Worm (Caenorhabditis elegans) whole organism, L2 larva: ENCODE measurements around the gene arl-6.
A peak's percentile ranks its signal among the peaks of the same experiment; 100 is the strongest.
"Not testable (repeated sequence)": the region's sequence is repeated elsewhere in the genome, so short reads cannot be mapped to it uniquely, and the experiment has no call there.

Experiments used
- C34F6.9 ChIP-seq: fragments of 150-350 bp; optimal IDR thresholded peaks from 2 replicates; lab custom pipeline; 2014; ENCODE audit warnings: missing biosample characterization, missing genetic modification characterization
- F13H6.1 ChIP-seq: sonication (generic microtip); optimal IDR thresholded peaks from 2 replicates; lab custom pipeline; 2016; ENCODE audit warnings: missing genetic modification characterization, missing compliant biosample characterization
- alr-1 ChIP-seq: fragments of 150-350 bp; optimal IDR thresholded peaks from 2 replicates; lab custom pipeline; 2014; ENCODE audit warnings: missing biosample characterization, missing genetic modification characterization
- aly-2 ChIP-seq: fragments of 150-350 bp; optimal IDR thresholded peaks from 2 replicates; lab custom pipeline; 2014; ENCODE audit warnings: missing biosample characterization, missing genetic modification characterization
- blmp-1 ChIP-seq: sonication (generic microtip); optimal IDR thresholded peaks from 2 replicates; lab custom pipeline; 2017; ENCODE audit warnings: missing genetic modification characterization, mild to moderate bottlenecking, missing compliant biosample characterization, antibody characterized with exemption, moderate library complexity; ENCODE audit not compliant: insufficient read depth
- ceh-16 ChIP-seq: fragments of 150-350 bp; optimal IDR thresholded peaks from 2 replicates; lab custom pipeline; 2014; ENCODE audit warnings: missing biosample characterization, missing genetic modification characterization
- ceh-82 ChIP-seq: fragments of 150-350 bp; optimal IDR thresholded peaks from 2 replicates; lab custom pipeline; 2014; ENCODE audit warnings: missing biosample characterization, missing genetic modification characterization
- dmd-4 ChIP-seq: sonication (generic microtip); optimal IDR thresholded peaks from 2 replicates; lab custom pipeline; 2017; ENCODE audit warnings: missing biosample characterization, missing genetic modification characterization
- egl-27 ChIP-seq: sonication (generic microtip); optimal IDR thresholded peaks from 3 replicates; lab custom pipeline; 2017; ENCODE audit warnings: missing biosample characterization, missing genetic modification reagents, missing genetic modification characterization
- fos-1 ChIP-seq: fragments of 150-350 bp; optimal IDR thresholded peaks from 2 replicates; lab custom pipeline; 2014; ENCODE audit warnings: missing biosample characterization, missing genetic modification characterization
- gmeb-1 ChIP-seq: fragments of 150-350 bp; optimal IDR thresholded peaks from 2 replicates; lab custom pipeline; 2014; ENCODE audit warnings: missing biosample characterization, missing genetic modification characterization
- lin-39 ChIP-seq: fragments of 150-350 bp; optimal IDR thresholded peaks from 2 replicates; lab custom pipeline; 2014; ENCODE audit warnings: missing biosample characterization, missing genetic modification reagents, missing genetic modification characterization
- mab-5 ChIP-seq: fragments of 150-350 bp; optimal IDR thresholded peaks from 2 replicates; lab custom pipeline; 2014; ENCODE audit warnings: missing biosample characterization, missing genetic modification characterization
- mbf-1 ChIP-seq: sonication (generic microtip); optimal IDR thresholded peaks from 2 replicates; lab custom pipeline; 2017; ENCODE audit warnings: missing biosample characterization, missing genetic modification characterization
- mdl-1 ChIP-seq, 2 experiments: fragments of 150-350 bp in 1 of 2; sonication (generic microtip) in 1 of 2; optimal IDR thresholded peaks; 2 replicates each; lab custom pipeline; 2017; ENCODE audit warnings: missing biosample characterization in 2 of 2, missing genetic modification characterization in 2 of 2
- nhr-10 ChIP-seq: sonication (generic microtip); optimal IDR thresholded peaks from 2 replicates; lab custom pipeline; 2017; ENCODE audit warnings: missing biosample characterization, missing genetic modification characterization
- nhr-11 ChIP-seq: fragments of 150-350 bp; optimal IDR thresholded peaks from 2 replicates; lab custom pipeline; 2014; ENCODE audit warnings: missing biosample characterization, missing genetic modification characterization
- nhr-21 ChIP-seq: fragments of 150-350 bp; optimal IDR thresholded peaks from 2 replicates; lab custom pipeline; 2014; ENCODE audit warnings: missing biosample characterization, missing genetic modification characterization
- nhr-23 ChIP-seq: fragments of 150-350 bp; optimal IDR thresholded peaks from 2 replicates; lab custom pipeline; 2014; ENCODE audit warnings: missing biosample characterization, missing genetic modification reagents, missing genetic modification characterization
- nhr-25 ChIP-seq: fragments of 150-350 bp; sonication (generic microtip); optimal IDR thresholded peaks from 3 replicates; lab custom pipeline; 2014; ENCODE audit warnings: missing biosample characterization, missing genetic modification characterization
- nhr-6 ChIP-seq: fragments of 150-350 bp; optimal IDR thresholded peaks from 2 replicates; lab custom pipeline; 2014; ENCODE audit warnings: missing biosample characterization, missing genetic modification characterization
- nhr-77 ChIP-seq: fragments of 150-350 bp; optimal IDR thresholded peaks from 2 replicates; lab custom pipeline; 2014; ENCODE audit warnings: missing biosample characterization, missing genetic modification characterization
- peb-1 ChIP-seq: fragments of 150-350 bp; optimal IDR thresholded peaks from 2 replicates; lab custom pipeline; 2014; ENCODE audit warnings: missing biosample characterization, missing genetic modification characterization
- sem-4 ChIP-seq: fragments of 150-350 bp; optimal IDR thresholded peaks from 2 replicates; lab custom pipeline; 2014; ENCODE audit warnings: missing biosample characterization, missing genetic modification reagents, missing genetic modification characterization
- unc-39 ChIP-seq: fragments of 150-350 bp; optimal IDR thresholded peaks from 2 replicates; lab custom pipeline; 2014; ENCODE audit warnings: missing biosample characterization, missing genetic modification characterization
- unc-55 ChIP-seq: fragments of 150-350 bp; sonication (generic microtip); optimal IDR thresholded peaks from 3 replicates; lab custom pipeline; 2014; ENCODE audit warnings: missing biosample characterization, missing genetic modification reagents, missing genetic modification characterization
- unc-62 ChIP-seq: fragments of 150-350 bp; optimal IDR thresholded peaks from 2 replicates; lab custom pipeline; 2014; ENCODE audit warnings: missing biosample characterization, missing genetic modification reagents, missing genetic modification characterization
- zag-1 ChIP-seq: fragments of 150-350 bp; optimal IDR thresholded peaks from 2 replicates; lab custom pipeline; 2014; ENCODE audit warnings: missing biosample characterization, missing genetic modification characterization
- ztf-4 ChIP-seq: fragments of 150-350 bp; optimal IDR thresholded peaks from 2 replicates; lab custom pipeline; 2014; ENCODE audit warnings: missing biosample characterization, missing genetic modification characterization

Gene arl-6

DNA sequence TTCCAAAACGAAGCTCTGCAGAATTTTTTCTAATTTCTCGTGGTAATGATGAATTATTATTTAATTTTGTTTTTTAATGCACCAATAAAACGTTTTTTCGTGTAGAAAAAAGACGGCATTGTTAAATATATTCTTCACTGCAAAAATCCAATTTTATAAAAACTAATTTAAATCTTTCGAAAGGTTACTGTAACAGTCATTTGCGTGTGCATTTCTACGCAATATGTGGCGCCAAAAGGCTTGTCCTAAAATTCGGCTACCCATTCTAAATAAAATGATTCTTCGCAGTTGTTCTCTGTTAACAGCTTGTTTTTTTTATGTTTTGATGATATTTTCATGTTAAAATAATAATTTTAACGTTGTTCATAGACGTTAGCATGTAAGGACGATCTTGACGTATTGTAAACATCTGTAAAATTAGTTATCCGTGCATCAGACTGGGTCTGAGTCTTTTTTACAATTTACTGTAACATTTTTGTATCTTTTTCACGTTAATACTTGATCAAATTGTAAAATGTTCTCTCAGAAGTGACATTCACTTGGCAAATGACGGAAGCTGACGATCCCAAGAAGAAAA lies 22.0 kb downstream of the arl-6 start, which contains the start of gene mip-1:
mip-1 (plus strand) TSS at position 527 of the 577 bp plus-strand sequence.
- TF ChIP-seq F13H6.1 (tag; lab: Kevin White, UChicago) (no peak), mab-5 (tag; lab: Kevin White, UChicago) (no peak), blmp-1 (tag; lab: Kevin White, UChicago) (no peak), sem-4 (tag; lab: Kevin White, UChicago) (no peak), mbf-1 (tag; lab: Kevin White, UChicago) (no peak), gmeb-1 (tag; lab: Kevin White, UChicago) (no peak), nhr-10 (tag; lab: Kevin White, UChicago) (no peak), ceh-16 (tag; lab: Kevin White, UChicago) (no peak), nhr-6 (tag; lab: Kevin White, UChicago) (no peak), nhr-23 (no peak), aly-2 (tag; lab: Kevin White, UChicago) (no peak), ztf-4 (tag; lab: Kevin White, UChicago) (no peak), nhr-77 (tag; lab: Kevin White, UChicago) (no peak), lin-39 (no peak), ceh-82 (tag; lab: Kevin White, UChicago) (no peak)

DNA sequence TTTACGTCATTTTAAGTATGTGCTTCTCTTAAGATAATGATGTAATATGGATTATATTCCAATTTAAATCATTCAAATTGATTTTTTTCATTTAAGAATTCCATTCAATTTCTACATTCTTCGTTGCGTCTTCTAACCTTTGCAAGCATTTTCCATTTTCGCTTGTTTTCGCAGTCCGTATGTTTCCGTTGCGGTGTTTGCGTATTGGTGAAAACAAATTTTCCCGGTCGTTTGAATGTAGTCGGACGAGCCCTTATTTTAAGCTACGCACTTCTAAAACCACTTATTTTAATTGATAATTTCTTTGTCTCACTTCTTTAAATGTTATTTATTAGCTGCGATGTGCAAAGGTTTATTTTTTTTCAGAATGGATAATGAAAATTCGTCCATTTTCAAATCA lies 28.9 kb downstream of the arl-6 start, which contains the start of gene mel-28:
mel-28 (plus strand) TSS at position 367 of the 400 bp plus-strand sequence.
- TF ChIP-seq alr-1 (tag; lab: Kevin White, UChicago) (no peak), peb-1 (tag; lab: Kevin White, UChicago) (no peak), sem-4 (tag; lab: Kevin White, UChicago) (no peak), aly-2 (tag; lab: Kevin White, UChicago) (no peak), fos-1 (tag; lab: Kevin White, UChicago) (no peak), zag-1 (tag; lab: Kevin White, UChicago) (no peak), nhr-25 (tag; lab: Kevin White, UChicago) (no peak), egl-27 (tag; lab: Kevin White, UChicago) (no peak), unc-55 (GFP tag; lab: Kevin White, UChicago) (peak; percentile 16), dmd-4 (tag; lab: Kevin White, UChicago) (no peak), F13H6.1 (tag; lab: Kevin White, UChicago) (no peak), nhr-21 (tag; lab: Kevin White, UChicago) (no peak), gmeb-1 (tag; lab: Kevin White, UChicago) (peak; percentile 13), C34F6.9 (tag; lab: Kevin White, UChicago) (peak; percentile 65), nhr-77 (tag; lab: Kevin White, UChicago) (no peak)

DNA sequence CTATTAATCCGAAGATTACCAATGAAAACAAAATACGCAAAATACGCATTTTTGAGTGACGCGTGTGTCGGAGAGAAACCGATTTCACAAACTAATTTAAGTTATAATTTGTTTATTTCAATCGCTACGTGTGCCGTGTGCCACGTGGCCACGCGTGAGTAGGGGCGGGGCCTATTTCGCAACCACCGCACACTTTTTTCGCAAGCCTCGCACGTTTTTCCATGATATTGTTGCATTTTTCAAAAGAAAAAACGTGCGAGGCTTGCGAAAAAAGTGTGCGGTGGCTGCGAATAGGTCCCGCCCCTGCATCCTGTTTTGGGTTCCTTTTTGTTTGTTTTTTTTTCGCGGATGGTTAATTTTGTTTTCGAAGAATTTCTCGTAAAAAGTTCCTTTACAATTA lies 29.5 kb downstream of the arl-6 start, which contains the start of gene enu-3.2:
enu-3.2 (minus strand) TSS at position 105 of the 400 bp plus-strand sequence.
- TF ChIP-seq blmp-1, nhr-11, nhr-21 (tag; lab: Kevin White, UChicago): not testable (repeated sequence)

DNA sequence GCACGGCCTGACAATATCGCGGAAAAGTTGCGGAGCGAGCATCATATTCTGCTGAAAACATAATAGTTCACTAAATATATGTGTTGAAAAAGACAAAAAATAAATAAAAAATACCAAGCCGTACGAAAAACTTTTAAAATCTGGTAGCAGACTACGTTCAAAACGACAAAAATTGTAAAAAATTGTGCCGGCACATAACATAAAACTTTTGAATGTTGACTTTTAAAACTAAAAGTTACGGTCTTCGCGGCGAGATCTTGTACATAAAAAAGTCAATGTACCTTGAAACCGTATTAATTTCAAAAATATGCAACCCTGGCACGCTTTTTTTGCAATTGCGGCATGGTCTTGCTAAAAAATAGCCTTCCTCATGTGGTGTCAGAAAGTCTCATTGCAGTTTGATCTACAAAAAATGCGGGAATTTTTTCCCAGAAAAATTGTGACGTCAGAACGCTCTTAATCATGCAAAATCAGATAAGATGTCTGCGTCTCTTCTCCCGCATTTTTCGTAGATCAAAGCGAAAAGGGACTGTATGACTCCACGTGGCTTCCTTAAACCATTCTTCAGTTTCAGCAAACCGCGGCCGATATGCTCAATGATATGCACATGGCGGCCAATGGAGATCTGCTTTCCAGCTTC lies 32.6 kb downstream of the arl-6 start, which contains the start of the genes gex-5 and C38D4.10:
gex-5 (minus strand) TSS at position 51 of the 640 bp plus-strand sequence.
C38D4.10 (plus strand) TSS at position 590 of the 640 bp plus-strand sequence.
- not testable (repeated sequence) for TF ChIP-seq unc-62; dmd-4 (tag; lab: Kevin White, UChicago); nhr-6 (tag; lab: Kevin White, UChicago)

DNA sequence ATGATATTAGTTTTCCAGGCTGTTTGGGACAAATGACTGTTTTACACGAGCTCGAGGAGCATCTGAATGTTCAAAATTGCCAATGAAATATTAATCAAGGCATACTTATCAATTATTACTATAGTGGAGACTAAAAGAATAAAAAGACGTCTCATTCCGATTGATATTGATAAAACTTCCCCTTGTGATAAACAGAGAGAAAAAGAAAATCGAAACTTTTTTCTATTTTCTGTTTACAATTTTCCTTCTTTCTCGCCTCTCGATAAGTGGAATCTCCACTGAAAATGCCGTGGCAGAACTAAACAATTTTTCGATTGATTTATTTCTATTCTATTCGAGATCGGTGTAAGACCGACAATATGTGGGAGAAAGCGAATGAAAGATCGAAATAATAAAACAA lies 34.8 kb downstream of the arl-6 start, which contains the start of gene B0393.9:
B0393.9 (minus strand) TSS at position 303 of the 400 bp plus-strand sequence.
- TF ChIP-seq mdl-1 (tag; optimal IDR thresholded peaks at IDR 0.05; lab: Kevin White, UChicago) (no peak), fos-1 (tag; lab: Kevin White, UChicago) (peak; percentile 35), C34F6.9 (tag; lab: Kevin White, UChicago) (no peak), ceh-82 (tag; lab: Kevin White, UChicago) (no peak), unc-39 (no peak), nhr-11 (tag; lab: Kevin White, UChicago) (no peak), sem-4 (tag; lab: Kevin White, UChicago) (no peak)
- TF ChIP-seq, all 48 proteins: peak for 1
